Fruit fly (Drosophila melanogaster): ENCODE measurements around the gene tld.
A peak's percentile ranks its signal among the peaks of the same experiment; 100 is the strongest.

Gene tld

DNA sequence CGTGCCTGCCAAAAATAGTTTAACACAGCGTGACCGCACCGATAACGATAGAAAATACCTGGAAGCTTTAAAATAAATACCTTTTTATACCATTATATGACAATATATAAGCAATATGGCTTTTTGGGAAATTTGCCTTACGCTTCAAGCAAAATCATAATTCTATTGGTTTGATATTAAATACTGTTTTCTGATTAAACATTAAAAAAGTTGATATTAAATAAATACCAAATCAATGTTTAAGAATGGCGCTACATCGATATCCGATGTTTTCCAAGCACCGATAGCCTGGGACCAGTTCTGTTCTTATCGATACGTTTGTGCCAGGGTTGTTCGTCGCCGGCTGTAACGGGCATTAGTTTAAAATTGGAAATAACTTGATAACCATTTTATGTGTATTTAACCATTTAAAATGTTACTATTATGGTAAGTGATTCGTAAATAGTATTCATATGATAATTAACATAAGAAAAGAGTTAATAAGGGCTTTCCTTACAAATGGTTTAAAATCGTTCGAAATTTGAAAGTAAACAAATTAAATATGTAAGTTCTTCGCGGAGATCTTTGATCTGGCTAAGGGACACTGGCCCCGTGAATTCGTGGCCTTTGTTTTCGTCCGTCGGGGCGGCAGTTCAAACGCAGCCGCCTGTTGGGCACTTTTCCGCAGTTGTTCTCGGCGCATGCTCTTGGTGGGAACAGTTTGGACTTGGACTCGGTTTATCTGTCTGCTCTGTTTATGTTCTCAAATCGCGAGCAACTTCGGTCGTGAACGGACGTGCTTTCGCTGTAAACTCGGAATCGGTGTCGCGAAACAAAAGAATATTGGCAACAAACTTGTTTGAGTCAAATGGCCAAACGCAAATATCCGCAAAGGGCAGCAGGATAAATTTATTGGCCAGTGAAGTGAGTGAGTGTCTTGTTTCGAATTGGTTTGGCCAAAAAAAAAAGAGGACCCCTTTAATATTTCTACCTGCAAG lies 29.9 kb upstream of the tld start, which contains the start of the genes CG13630 and tok (continued):
- peak; percentile 80 for TF ChIP-seq Opbp (GFP tag; IDR thresholded peaks at IDR 0.05; ENCODE audit: partially characterized antibody)
- TF ChIP-seq unc-4 (GFP tag; IDR thresholded peaks at IDR 0.05; ENCODE audit: partially characterized antibody) = peak; percentile 73
- TF ChIP-seq CG2889 (GFP tag; IDR thresholded peaks at IDR 0.05) = no peak
- TF ChIP-seq Hmx (GFP tag; optimal IDR thresholded peaks at IDR 0.05) = no peak
- peak; percentile 77 for TF ChIP-seq Dll (GFP tag; IDR thresholded peaks at IDR 0.05; ENCODE audit: partially characterized antibody)
- no peak for TF ChIP-seq CG33557 (GFP tag; optimal IDR thresholded peaks at IDR 0.05)
- TF ChIP-seq scrt (GFP tag; optimal IDR thresholded peaks at IDR 0.05) = peak; percentile 9
- no peak for TF ChIP-seq dysf (GFP tag; IDR thresholded peaks at IDR 0.05)
- TF ChIP-seq NK7.1 (GFP tag; optimal IDR thresholded peaks at IDR 0.05) = no peak
- TF ChIP-seq fru (optimal IDR thresholded peaks at IDR 0.05) = no peak
- no peak for TF ChIP-seq CG32532 (GFP tag; IDR thresholded peaks at IDR 0.05)
- TF ChIP-seq CG3847 (GFP tag; IDR thresholded peaks at IDR 0.05) = no peak
- no peak for TF ChIP-seq ERR (GFP tag; optimal IDR thresholded peaks at IDR 0.05)
- no peak for TF ChIP-seq CG3163 (GFP tag; optimal IDR thresholded peaks at IDR 0.05)
- TF ChIP-seq CG1647 (GFP tag; optimal IDR thresholded peaks at IDR 0.05) = no peak
- TF ChIP-seq stc (GFP tag; IDR thresholded peaks at IDR 0.05) = no peak
- peak; percentile 80 for TF ChIP-seq bbx (GFP tag; IDR thresholded peaks at IDR 0.05; ENCODE audit: partially characterized antibody)
- no peak for TF ChIP-seq CG8089 (GFP tag; optimal IDR thresholded peaks at IDR 0.05)
- peak; percentile 83 for TF ChIP-seq Bgb (GFP tag; IDR thresholded peaks at IDR 0.05; ENCODE audit: partially characterized antibody)
- no peak for TF ChIP-seq CG4328 (GFP tag; optimal IDR thresholded peaks at IDR 0.05)
- peak; percentile 46; the same call in 1 of the 2 replicates for TF ChIP-seq nerfin-2 (GFP tag; IDR thresholded peaks at IDR 0.05; ENCODE audit: partially characterized antibody)
- TF ChIP-seq BEAF-32 (GFP tag; optimal IDR thresholded peaks at IDR 0.05) = peak; percentile 83
- no peak for TF ChIP-seq kay (GFP tag; optimal IDR thresholded peaks at IDR 0.05)
- peak; percentile 33 for TF ChIP-seq CG12659 (GFP tag; optimal IDR thresholded peaks at IDR 0.05)
- peak; percentile 71 for TF ChIP-seq tna (GFP tag; IDR thresholded peaks at IDR 0.05; ENCODE audit: partially characterized antibody)
- TF ChIP-seq E2f2 (GFP tag; IDR thresholded peaks at IDR 0.05) = peak; percentile 90
- peak; percentile 48 for TF ChIP-seq sna (GFP tag; IDR thresholded peaks at IDR 0.05; ENCODE audit: partially characterized antibody)
- TF ChIP-seq Ets97D (GFP tag; optimal IDR thresholded peaks at IDR 0.05) = peak; percentile 21
- no peak for TF ChIP-seq Dek (tag; optimal IDR thresholded peaks at IDR 0.05)
- no peak for TF ChIP-seq CG30403 (GFP tag; optimal IDR thresholded peaks at IDR 0.05)
- TF ChIP-seq zfh2 (GFP tag; optimal IDR thresholded peaks at IDR 0.05) = no peak
- 0 out of 2 replicates have a peak, but pooled peaks have one; percentile 42 for TF ChIP-seq CG42726 (GFP tag; IDR thresholded peaks at IDR 0.05; ENCODE audit: partially characterized antibody)
- peak; percentile 10 for TF ChIP-seq CG10267 (tag; optimal IDR thresholded peaks at IDR 0.05)
- TF ChIP-seq bcd (GFP tag; optimal IDR thresholded peaks at IDR 0.05) = no peak
- no peak for TF ChIP-seq CG1602 (GFP tag; optimal IDR thresholded peaks at IDR 0.05)
- TF ChIP-seq Dref (GFP tag; IDR thresholded peaks at IDR 0.05) = peak; percentile 96
- TF ChIP-seq HLH4C (GFP tag; IDR thresholded peaks at IDR 0.05; ENCODE audit: partially characterized antibody) = peak; percentile 88
- TF ChIP-seq gsb-n (tag; optimal IDR thresholded peaks at IDR 0.05) = peak; percentile 38
- TF ChIP-seq Mes4 (GFP tag; optimal IDR thresholded peaks at IDR 0.05) = no peak
- no peak for TF ChIP-seq twi (tag; optimal IDR thresholded peaks at IDR 0.05)
- peak; percentile 35 for TF ChIP-seq CoRest (tag; optimal IDR thresholded peaks at IDR 0.05)
- peak; percentile 69 for TF ChIP-seq inv (GFP tag; IDR thresholded peaks at IDR 0.05; ENCODE audit: partially characterized antibody)
- no peak for TF ChIP-seq CG5180 (GFP tag; optimal IDR thresholded peaks at IDR 0.05)
- TF ChIP-seq CG13287 (GFP tag; IDR thresholded peaks at IDR 0.05; ENCODE audit: partially characterized antibody) = peak; percentile 76
- TF ChIP-seq Pdp1 (GFP tag; optimal IDR thresholded peaks at IDR 0.05) = peak in 1 of 2 experiments; percentile 18
- peak; percentile 73 for TF ChIP-seq CG14860 (GFP tag; IDR thresholded peaks at IDR 0.05; ENCODE audit: partially characterized antibody)
- TF ChIP-seq HmgZ (tag; optimal IDR thresholded peaks at IDR 0.05) = no peak

All from whole organism, embryonic.